Fruit fly (Drosophila melanogaster) whole organism, embryonic: ENCODE data around the gene caz.
A peak's percentile ranks its signal among the peaks of the same experiment; 100 is the strongest.

ENCODE experiments used
- Aef1 ChIP-seq: fragments of 200-800 bp; sonication (Bioruptor generic); IDR thresholded peaks from 3 replicates; pipeline ENCODE4 v1.3.6; 2022; ENCODE audit warnings: missing biosample characterization, missing genetic modification characterization
- CG10321 ChIP-seq: fragments of 200-800 bp; sonication (Bioruptor generic); IDR thresholded peaks from 2 replicates; pipeline ENCODE4 v1.3.6; 2022; ENCODE audit warnings: missing biosample characterization, missing genetic modification characterization
- CG10462 ChIP-seq: fragments of 200-800 bp; sonication (Bioruptor generic); optimal IDR thresholded peaks from 2 replicates; lab custom pipeline; 2016; ENCODE audit warnings: missing biosample characterization, missing genetic modification characterization
- CG10543 ChIP-seq: fragments of 200-800 bp; sonication (Bioruptor generic); optimal IDR thresholded peaks from 3 replicates; lab custom pipeline; 2017; ENCODE audit warnings: missing biosample characterization, mild to moderate bottlenecking, missing genetic modification characterization, moderate library complexity
- CG13424 ChIP-seq: fragments of 200-800 bp; sonication (Bioruptor generic); optimal IDR thresholded peaks from 2 replicates; lab custom pipeline; 2019; ENCODE audit warnings: missing biosample characterization, mild to moderate bottlenecking, missing genetic modification characterization, moderate library complexity
- CG14965 ChIP-seq: fragments of 200-800 bp; sonication (Bioruptor generic); optimal IDR thresholded peaks from 2 replicates; lab custom pipeline; 2016; ENCODE audit warnings: missing biosample characterization, missing genetic modification characterization, borderline replicate concordance
- CG15514 ChIP-seq: fragments of 200-800 bp; sonication (Bioruptor generic); optimal IDR thresholded peaks from 3 replicates; lab custom pipeline; 2017; ENCODE audit warnings: missing biosample characterization, missing genetic modification characterization, mild to moderate bottlenecking, moderate library complexity, missing genetic modification reagents
- CG17385 ChIP-seq: fragments of 200-800 bp; sonication (Bioruptor generic); optimal IDR thresholded peaks from 3 replicates; lab custom pipeline; 2018; ENCODE audit warnings: missing biosample characterization, mild to moderate bottlenecking, missing genetic modification characterization
- CG18011 ChIP-seq: fragments of 200-800 bp; sonication (Bioruptor generic); optimal IDR thresholded peaks from 2 replicates; lab custom pipeline; 2017; ENCODE audit warnings: missing biosample characterization, missing genetic modification characterization, mild to moderate bottlenecking, moderate library complexity, missing genotype
- CG18599 ChIP-seq: fragments of 200-800 bp; sonication (Bioruptor generic); optimal IDR thresholded peaks from 3 replicates; lab custom pipeline; 2017; ENCODE audit warnings: missing biosample characterization, missing genetic modification characterization, mild to moderate bottlenecking, moderate library complexity, missing genetic modification reagents
- CG2678 ChIP-seq: fragments of 200-800 bp; sonication (Bioruptor generic); optimal IDR thresholded peaks from 3 replicates; lab custom pipeline; 2019; ENCODE audit warnings: missing biosample characterization, mild to moderate bottlenecking, missing genetic modification characterization, moderate library complexity
- CG2712 ChIP-seq: fragments of 200-800 bp; optimal IDR thresholded peaks from 3 replicates; lab custom pipeline; 2019; ENCODE audit warnings: missing biosample characterization, mild to moderate bottlenecking, missing genetic modification characterization, moderate library complexity
- CG2875 ChIP-seq: fragments of 200-800 bp; sonication (Bioruptor generic); optimal IDR thresholded peaks from 2 replicates; lab custom pipeline; 2017; ENCODE audit warnings: missing biosample characterization, mild to moderate bottlenecking, missing genetic modification characterization, missing genetic modification reagents
- CG31388 ChIP-seq: fragments of 200-800 bp; sonication (Bioruptor generic); optimal IDR thresholded peaks from 2 replicates; lab custom pipeline; 2016; ENCODE audit warnings: missing biosample characterization, missing genetic modification characterization
- CG3995 ChIP-seq: fragments of 200-800 bp; sonication (Bioruptor generic); optimal IDR thresholded peaks from 3 replicates; lab custom pipeline; 2016; ENCODE audit warnings: missing biosample characterization, missing genetic modification characterization
- CG5180 ChIP-seq: fragments of 200-800 bp; sonication (Bioruptor generic); optimal IDR thresholded peaks from 3 replicates; lab custom pipeline; 2017; ENCODE audit warnings: missing biosample characterization, missing genetic modification characterization, mild to moderate bottlenecking, moderate library complexity, missing genetic modification reagents
- CG6813 ChIP-seq: fragments of 200-800 bp; sonication (Bioruptor generic); optimal IDR thresholded peaks from 2 replicates; lab custom pipeline; 2017; ENCODE audit warnings: missing biosample characterization, missing genetic modification characterization, mild to moderate bottlenecking, moderate library complexity, missing genetic modification reagents
- CG8944 ChIP-seq: fragments of 200-800 bp; sonication (Bioruptor generic); optimal IDR thresholded peaks from 3 replicates; lab custom pipeline; 2016; ENCODE audit warnings: missing biosample characterization, missing genetic modification characterization
- D ChIP-seq, 2 experiments: fragments of 200-800 bp in 1 of 2; fragments of >200 bp in 1 of 2; sonication (Bioruptor generic) in 1 of 2; optimal IDR thresholded peaks; 2 replicates in 1 of 2; 3 replicates in 1 of 2; lab custom pipeline; 2017; ENCODE audit warnings: mild to moderate bottlenecking in 1 of 2, missing biosample characterization in 1 of 2, missing genetic modification characterization in 1 of 2, missing genetic modification reagents in 1 of 2
- Dek ChIP-seq: fragments of 200-800 bp; sonication (Bioruptor generic); optimal IDR thresholded peaks from 3 replicates; lab custom pipeline; 2019; ENCODE audit warnings: missing biosample characterization, mild to moderate bottlenecking, missing genetic modification characterization, moderate library complexity
- Ets97D ChIP-seq: fragments of 200-800 bp; sonication (Bioruptor generic); optimal IDR thresholded peaks from 3 replicates; lab custom pipeline; 2016; ENCODE audit warnings: missing biosample characterization, missing genetic modification characterization
- Hmr ChIP-seq: fragments of 200-800 bp; sonication (Bioruptor generic); optimal IDR thresholded peaks from 3 replicates; lab custom pipeline; 2017; ENCODE audit warnings: mild to moderate bottlenecking, missing biosample characterization, missing genetic modification reagents, missing genetic modification characterization
- Hr51 ChIP-seq, 2 experiments: fragments of 200-800 bp; sonication (Bioruptor generic); optimal IDR thresholded peaks; 2 replicates in 1 of 2; 3 replicates in 1 of 2; lab custom pipeline; 2016 to 2018; ENCODE audit warnings: missing biosample characterization in 2 of 2, missing genetic modification characterization in 2 of 2, mild to moderate bottlenecking in 1 of 2, moderate library complexity in 1 of 2
- Side ChIP-seq: fragments of 200-800 bp; sonication (Bioruptor generic); optimal IDR thresholded peaks from 2 replicates; lab custom pipeline; 2016; ENCODE audit warnings: missing biosample characterization, missing genetic modification characterization
- Sox100B ChIP-seq: fragments of 200-800 bp; sonication (Bioruptor generic); optimal IDR thresholded peaks from 3 replicates; lab custom pipeline; 2018; ENCODE audit warnings: missing biosample characterization, mild to moderate bottlenecking, missing genetic modification characterization
- Spps ChIP-seq: fragments of 200-800 bp; sonication (Bioruptor generic); optimal IDR thresholded peaks from 2 replicates; lab custom pipeline; 2018; ENCODE audit warnings: missing biosample characterization, mild to moderate bottlenecking, missing genetic modification characterization
- TFAM ChIP-seq: fragments of 200-800 bp; sonication (Bioruptor generic); optimal IDR thresholded peaks from 2 replicates; lab custom pipeline; 2017; ENCODE audit warnings: missing biosample characterization, missing genetic modification characterization, inconsistent platforms
- ab ChIP-seq: fragments of 200-800 bp; sonication (Bioruptor generic); optimal IDR thresholded peaks from 2 replicates; lab custom pipeline; 2016; ENCODE audit warnings: missing biosample characterization, missing genetic modification characterization
- ase ChIP-seq: fragments of 200-800 bp; sonication (Bioruptor generic); IDR thresholded peaks from 3 replicates; pipeline ENCODE4 v1.3.6; 2022; ENCODE audit warnings: missing biosample characterization, missing genetic modification characterization
- bsh ChIP-seq, 2 experiments: fragments of 200-800 bp; sonication (Bioruptor generic); optimal IDR thresholded peaks; 2 replicates each; lab custom pipeline; 2017 to 2018; ENCODE audit warnings: mild to moderate bottlenecking in 2 of 2, missing biosample characterization in 2 of 2, missing genetic modification characterization in 2 of 2, moderate library complexity in 1 of 2
- ci ChIP-seq: fragments of 200-800 bp; sonication (Bioruptor generic); IDR thresholded peaks from 3 replicates; pipeline ENCODE4 v1.3.6; 2022; ENCODE audit warnings: missing biosample characterization, missing genetic modification characterization
- dati ChIP-seq: fragments of 200-800 bp; sonication (Bioruptor generic); IDR thresholded peaks from 2 replicates; pipeline ENCODE4 v1.3.6; 2022; ENCODE audit warnings: missing biosample characterization, missing genetic modification characterization
- gem ChIP-seq: fragments of 200-800 bp; sonication (Bioruptor generic); optimal IDR thresholded peaks from 2 replicates; lab custom pipeline; 2019; ENCODE audit warnings: missing biosample characterization, mild to moderate bottlenecking, missing genetic modification characterization, moderate library complexity
- hbn ChIP-seq: fragments of 200-800 bp; sonication (Bioruptor generic); IDR thresholded peaks from 2 replicates; pipeline ENCODE4 v1.3.6; 2022; ENCODE audit warnings: missing biosample characterization, missing genetic modification characterization; ENCODE audit not compliant: partially characterized antibody
- kni ChIP-seq: fragments of 200-800 bp; sonication (Bioruptor generic); optimal IDR thresholded peaks from 3 replicates; lab custom pipeline; 2017; ENCODE audit warnings: mild to moderate bottlenecking, missing biosample characterization, missing genetic modification reagents, missing genetic modification characterization
- oc ChIP-seq: fragments of 200-800 bp; sonication (Bioruptor generic); optimal IDR thresholded peaks from 2 replicates; lab custom pipeline; 2018; ENCODE audit warnings: missing biosample characterization, mild to moderate bottlenecking, missing genetic modification characterization, moderate library complexity
- pita ChIP-seq: fragments of 200-800 bp; sonication (Bioruptor generic); optimal IDR thresholded peaks from 2 replicates; lab custom pipeline; 2017; ENCODE audit warnings: missing biosample characterization, mild to moderate bottlenecking, missing genetic modification characterization
- pzg ChIP-seq: fragments of 200-800 bp; sonication (Bioruptor generic); optimal IDR thresholded peaks from 3 replicates; lab custom pipeline; 2018; ENCODE audit warnings: missing biosample characterization, mild to moderate bottlenecking, missing genetic modification characterization, moderate library complexity
- sens ChIP-seq: fragments of 200-800 bp; sonication (Bioruptor generic); peaks from one replicate; lab custom pipeline; 2016; ENCODE audit warnings: missing biosample characterization, missing genetic modification characterization
- sna ChIP-seq: fragments of 200-800 bp; sonication (Bioruptor generic); IDR thresholded peaks from 2 replicates; pipeline ENCODE4 v1.3.6; 2022; ENCODE audit warnings: missing biosample characterization, missing genetic modification characterization; ENCODE audit not compliant: partially characterized antibody
- tna ChIP-seq: fragments of 200-800 bp; sonication (Bioruptor generic); IDR thresholded peaks from 2 replicates; pipeline ENCODE4 v1.3.6; 2022; ENCODE audit warnings: missing biosample characterization, missing genetic modification characterization; ENCODE audit not compliant: partially characterized antibody
- ttk ChIP-seq: fragments of 200-800 bp; sonication (Bioruptor generic); IDR thresholded peaks from 2 replicates; pipeline ENCODE4 v2.1.2; 2022; ENCODE audit warnings: missing biosample characterization, missing genetic modification characterization
- vfl ChIP-seq: fragments of 200-800 bp; sonication (Bioruptor generic); optimal IDR thresholded peaks from 2 replicates; lab custom pipeline; 2016; ENCODE audit warnings: missing biosample characterization, missing genetic modification characterization
- vnd ChIP-seq: fragments of 200-800 bp; sonication (Bioruptor generic); IDR thresholded peaks from 3 replicates; pipeline ENCODE4 v1.3.6; 2022; ENCODE audit warnings: missing biosample characterization, missing genetic modification characterization; ENCODE audit not compliant: partially characterized antibody
- wek ChIP-seq: fragments of 200-800 bp; sonication (Bioruptor generic); optimal IDR thresholded peaks from 3 replicates; lab custom pipeline; 2018; ENCODE audit warnings: missing biosample characterization, mild to moderate bottlenecking, missing genetic modification characterization, moderate library complexity
- wor ChIP-seq: fragments of 200-800 bp; sonication (Bioruptor generic); IDR thresholded peaks from 2 replicates; pipeline ENCODE4 v1.3.6; 2022; ENCODE audit warnings: missing biosample characterization, missing genetic modification characterization
- zen ChIP-seq: fragments of 200-800 bp; sonication (Bioruptor generic); optimal IDR thresholded peaks from 3 replicates; lab custom pipeline; 2018; ENCODE audit warnings: missing biosample characterization, mild to moderate bottlenecking, missing genetic modification characterization, moderate library complexity
- zfh2 ChIP-seq: fragments of 200-800 bp; sonication (Bioruptor generic); optimal IDR thresholded peaks from 2 replicates; lab custom pipeline; 2016; ENCODE audit warnings: missing biosample characterization, missing genetic modification characterization

Gene caz

dm6 chrX:16263415-16263814 lies 25.2 kb upstream of the caz start (continued):
- no peak for TF ChIP-seq ab (GFP tag; lab: Kevin White, UChicago)
- peak; percentile 29; the same call in 1 of the 2 replicates for TF ChIP-seq CG10321 (GFP tag; lab: Robert Waterston, UW)
- TF ChIP-seq CG14965: no peak
- peak; percentile 69 for TF ChIP-seq Aef1 (GFP tag; lab: Robert Waterston, UW)
- peak; percentile 71 for TF ChIP-seq Dek (tag; lab: Kevin White, UChicago)
- TF ChIP-seq ttk (GFP tag; lab: Robert Waterston, UW): peak; percentile 76
- TF ChIP-seq vfl: peak; percentile 24
- TF ChIP-seq CG2678 (tag; lab: Kevin White, UChicago): peak; percentile 86
- peak; percentile 37 to 79 for TF ChIP-seq Hr51 (GFP tag; optimal IDR thresholded peaks at IDR 0.05; lab: Kevin White, UChicago)
- TF ChIP-seq CG5180: peak; percentile 52
- peak; percentile 18 for TF ChIP-seq Ets97D (GFP tag; lab: Kevin White, UChicago)
- TF ChIP-seq sens: peak; percentile 95
- peak; percentile 93 for TF ChIP-seq ci (GFP tag; lab: Robert Waterston, UW)
- peak; percentile 86 for TF ChIP-seq CG2712 (tag; lab: Kevin White, UChicago)
- peak; percentile 59 for TF ChIP-seq CG15514 (GFP tag; lab: Kevin White, UChicago)
- no peak for TF ChIP-seq vnd
- no peak for TF ChIP-seq TFAM (GFP tag; lab: Kevin White, UChicago)
- TF ChIP-seq pzg: no peak
- TF ChIP-seq pita: no peak
- peak; percentile 79 for TF ChIP-seq CG6813 (GFP tag; lab: Kevin White, UChicago)
- TF ChIP-seq wek (GFP tag; lab: Kevin White, UChicago): peak; percentile 5
- TF ChIP-seq CG10462 (GFP tag; lab: Kevin White, UChicago): peak; percentile 63
- peak; percentile 81 for TF ChIP-seq zen
- no peak for TF ChIP-seq CG3995
- TF ChIP-seq bsh (GFP tag; optimal IDR thresholded peaks at IDR 0.05; lab: Kevin White, UChicago): peak; percentile 12 to 89
- TF ChIP-seq CG31388: peak; percentile 49
- TF ChIP-seq CG8944: peak; percentile 22
- no peak for TF ChIP-seq hbn (GFP tag; lab: Robert Waterston, UW)
- peak; percentile 73 for TF ChIP-seq Spps
- no peak for TF ChIP-seq Sox100B
- TF ChIP-seq CG2875 (GFP tag; lab: Kevin White, UChicago): peak; percentile 49
- no peak for TF ChIP-seq kni (GFP tag; lab: Kevin White, UChicago)
- TF ChIP-seq Hmr (GFP tag; lab: Kevin White, UChicago): peak; percentile 78
- peak; percentile 82 for TF ChIP-seq CG13424 (tag; lab: Kevin White, UChicago)
- peak; percentile 88 for TF ChIP-seq CG18599 (GFP tag; lab: Kevin White, UChicago)
- TF ChIP-seq ase (GFP tag; lab: Robert Waterston, UW): peak; percentile 63
- TF ChIP-seq tna: no peak
- peak; percentile 17 for TF ChIP-seq zfh2 (GFP tag; lab: Kevin White, UChicago)
- peak; percentile 28; the same call in 1 of the 2 replicates for TF ChIP-seq dati (GFP tag; lab: Robert Waterston, UW)
- TF ChIP-seq oc (tag; lab: Kevin White, UChicago): peak; percentile 74
- no peak for TF ChIP-seq sna
- peak; percentile 23 for TF ChIP-seq CG10543
- peak; percentile 72 for TF ChIP-seq CG17385 (GFP tag; lab: Kevin White, UChicago)
- peak; percentile 70 for TF ChIP-seq wor (GFP tag; lab: Robert Waterston, UW)
- peak; percentile 30 for TF ChIP-seq Side (GFP tag; lab: Kevin White, UChicago)
- TF ChIP-seq D (optimal IDR thresholded peaks at IDR 0.05; lab: Kevin White, UChicago): no peak
- peak; percentile 73 for TF ChIP-seq D (GFP tag; optimal IDR thresholded peaks at IDR 0.05; lab: Kevin White, UChicago)
- peak; percentile 14 for TF ChIP-seq CG18011 (GFP tag; lab: Kevin White, UChicago)
- peak; percentile 86 for TF ChIP-seq gem (tag; lab: Kevin White, UChicago)
